Fruit fly (Drosophila melanogaster): Measurements from ENCODE around the gene CG14374.
A peak's percentile ranks its signal among the peaks of the same experiment; 100 is the strongest.

Gene CG14374

dm6 chr3R:13446489-13446888 lies 49.5 kb upstream of the CG14374 start (continued):
- TF ChIP-seq Dll (GFP tag; IDR thresholded peaks at IDR 0.05; ENCODE audit: partially characterized antibody) (no peak), Dad (GFP tag; optimal IDR thresholded peaks at IDR 0.05) (no peak), CG10274 (GFP tag; optimal IDR thresholded peaks at IDR 0.05) (no peak), CG11696 (GFP tag; IDR thresholded peaks at IDR 0.05) (no peak), CG5245 (GFP tag; optimal IDR thresholded peaks at IDR 0.05) (no peak), Drgx (GFP tag; IDR thresholded peaks at IDR 0.05) (no peak), sim (GFP tag; IDR thresholded peaks at IDR 0.05) (no peak), CG13894 (tag; optimal IDR thresholded peaks at IDR 0.05) (no peak), Hey (tag; optimal IDR thresholded peaks at IDR 0.05) (no peak), D19A (tag; optimal IDR thresholded peaks at IDR 0.05) (peak; percentile 15), CG9437 (GFP tag; optimal IDR thresholded peaks at IDR 0.05) (peak; percentile 49), nom (GFP tag; optimal IDR thresholded peaks at IDR 0.05) (no peak), bab2 (GFP tag; optimal IDR thresholded peaks at IDR 0.05) (peak; percentile 6), Nf-YC (tag; optimal IDR thresholded peaks at IDR 0.05) (no peak), Taf1 (GFP tag; IDR thresholded peaks at IDR 0.05) (0 out of 2 replicates have a peak, but pooled peaks have one; percentile 20), CG33557 (GFP tag; optimal IDR thresholded peaks at IDR 0.05) (no peak), CG18619 (GFP tag; optimal IDR thresholded peaks at IDR 0.05) (peak; percentile 1), CG15479 (GFP tag; optimal IDR thresholded peaks at IDR 0.05) (no peak), CG16815 (GFP tag; optimal IDR thresholded peaks at IDR 0.05) (peak; percentile 20), CG17328 (GFP tag; IDR thresholded peaks at IDR 0.05) (no peak; the same call in 1 of the 2 replicates), CkIIα-i1 (GFP tag; IDR thresholded peaks at IDR 0.05) (no peak), CG31441 (GFP tag; IDR thresholded peaks at IDR 0.05) (peak; percentile 80), ranshi (GFP tag; IDR thresholded peaks at IDR 0.05) (peak; percentile 43; the same call in 1 of the 2 replicates), CG34376 (GFP tag; optimal IDR thresholded peaks at IDR 0.05) (no peak), HLH4C (GFP tag; IDR thresholded peaks at IDR 0.05; ENCODE audit: partially characterized antibody) (no peak), da (GFP tag; optimal IDR thresholded peaks at IDR 0.05) (no peak), CG12071 (GFP tag; optimal IDR thresholded peaks at IDR 0.05) (no peak), nerfin-1 (tag; optimal IDR thresholded peaks at IDR 0.05) (peak; percentile 3), CG17612 (GFP tag; IDR thresholded peaks at IDR 0.05) (no peak), luna (GFP tag; optimal IDR thresholded peaks at IDR 0.05) (no peak), CG31365 (tag; optimal IDR thresholded peaks at IDR 0.05) (no peak), CG5180 (GFP tag; optimal IDR thresholded peaks at IDR 0.05) (no peak), Chrac-16 (GFP tag; optimal IDR thresholded peaks at IDR 0.05) (peak; percentile 5), sens-2 (GFP tag; IDR thresholded peaks at IDR 0.05) (no peak), trem (tag; optimal IDR thresholded peaks at IDR 0.05) (peak; percentile 26), sug (tag; optimal IDR thresholded peaks at IDR 0.05) (no peak), nau (GFP tag; optimal IDR thresholded peaks at IDR 0.05) (no peak), az2 (GFP tag; optimal IDR thresholded peaks at IDR 0.05) (peak; percentile 19), CG1832 (GFP tag; optimal IDR thresholded peaks at IDR 0.05) (no peak), wdn (GFP tag; IDR thresholded peaks at IDR 0.05) (no peak), CG6654 (GFP tag; optimal IDR thresholded peaks at IDR 0.05) (no peak), CG10321 (GFP tag; IDR thresholded peaks at IDR 0.05) (no peak), CG11560 (tag; IDR thresholded peaks at IDR 0.05) (no peak), gsb (GFP tag; IDR thresholded peaks at IDR 0.05) (no peak), pum (GFP tag; optimal IDR thresholded peaks at IDR 0.05) (no peak), CG13296 (GFP tag; optimal IDR thresholded peaks at IDR 0.05) (peak; percentile 13), NC2β (GFP tag; optimal IDR thresholded peaks at IDR 0.05) (no peak), crc (GFP tag; optimal IDR thresholded peaks at IDR 0.05) (no peak), ap (GFP tag; IDR thresholded peaks at IDR 0.05) (no peak), Atf3 (GFP tag; optimal IDR thresholded peaks at IDR 0.05) (no peak), tll (GFP tag; optimal IDR thresholded peaks at IDR 0.05) (no peak), sens (GFP tag) (peak; percentile 68)

All from whole organism, embryonic.